Worm (Caenorhabditis elegans): ENCODE measurements around the gene cku-80.

DNA sequence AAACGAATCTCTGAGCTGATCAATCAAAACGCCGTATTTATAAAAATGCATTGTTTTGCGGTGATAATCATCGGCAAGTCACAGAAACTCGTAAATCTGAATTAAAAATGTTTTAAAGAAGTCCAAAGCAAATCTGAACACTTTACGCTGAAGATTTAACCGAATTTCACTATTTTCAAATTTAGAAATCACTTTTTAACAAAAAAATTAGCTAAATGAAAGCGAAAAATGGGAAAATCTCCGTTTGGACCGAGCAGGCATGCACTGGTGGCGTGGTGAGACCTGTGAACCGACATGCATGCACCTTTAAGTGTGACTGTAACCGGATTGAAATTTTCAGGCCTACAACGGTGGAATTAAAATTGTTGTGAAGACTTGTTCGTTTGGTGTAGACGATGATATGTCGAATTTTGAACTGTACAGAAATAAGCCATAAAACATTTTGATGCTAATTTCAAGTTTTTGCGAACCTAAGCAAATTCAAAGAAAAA is 19.9 kb downstream of the cku-80 start, which contains the start of gene C28A5.2:
- TF ChIP-seq mes-4 (tag; optimal IDR thresholded peaks at IDR 0.05) (no peak), unc-62 (GFP tag; optimal IDR thresholded peaks at IDR 0.05) (no peak), mcd-1 (GFP tag; IDR thresholded peaks at IDR 0.05) (no peak)

Data from whole organism, young adult.